Worm (Caenorhabditis elegans) whole organism, dauer: ENCODE results near the gene srbc-20.
"Not testable (repeated sequence)": the region's sequence is repeated elsewhere in the genome, so short reads cannot be mapped to it uniquely, and the experiment has no call there.

Experiments
- unc-62 ChIP-seq: sonication (generic microtip); optimal IDR thresholded peaks from 2 replicates; lab custom pipeline; 2017; ENCODE audit warnings: missing biosample characterization, missing genetic modification reagents, missing genetic modification characterization

srbc-20 gene

ce11 chrV:2134340-2134739 lies 12.6 kb upstream of the srbc-20 start:
- TF ChIP-seq unc-62 (GFP tag; lab: Kevin White, UChicago), result no peak

- no peak for TF ChIP-seq unc-62 (GFP tag; lab: Kevin White, UChicago)
Observed at ce11 chrV:2135323-2135722, 11.6 kb upstream of the srbc-20 start.

- TF ChIP-seq unc-62 (GFP tag; lab: Kevin White, UChicago), result no peak
Observed at ce11 chrV:2137010-2137409, 9.9 kb upstream of the srbc-20 start.

- no peak for TF ChIP-seq unc-62 (GFP tag; lab: Kevin White, UChicago)
Observed at ce11 chrV:2138287-2138686, 8.6 kb upstream of the srbc-20 start.

- no peak for TF ChIP-seq unc-62 (GFP tag; lab: Kevin White, UChicago)
Observed at ce11 chrV:2139918-2140317, 7.0 kb upstream of the srbc-20 start, which contains the start of gene F22F7.7. F22F7.7 (minus strand) TSS chrV:2140042.

- not testable (repeated sequence) for TF ChIP-seq unc-62 (GFP tag; lab: Kevin White, UChicago)
Observed at ce11 chrV:2144408-2144807, 2.5 kb upstream of the srbc-20 start, which contains the start of gene F22F7.12. F22F7.12 (minus strand) TSS chrV:2144508.

- no peak for TF ChIP-seq unc-62 (GFP tag; lab: Kevin White, UChicago)
Observed at ce11 chrV:2146044-2146443, 851 bp upstream of the srbc-20 start, which contains the start of gene str-52. str-52 (minus strand) TSS chrV:2146144.

ce11 chrV:2149432-2149831 lies 2.5 kb downstream of the srbc-20 start, which contains the start of gene C45H4.21:
C45H4.21 (minus strand) TSS chrV:2149532.
- TF ChIP-seq unc-62 (GFP tag; lab: Kevin White, UChicago), result no peak

- no peak for TF ChIP-seq unc-62 (GFP tag; lab: Kevin White, UChicago)
Observed at ce11 chrV:2150876-2151275, 4.0 kb downstream of the srbc-20 start, which contains the start of gene C45H4.13. C45H4.13 (minus strand) TSS chrV:2150976.

- no peak for TF ChIP-seq unc-62 (GFP tag; lab: Kevin White, UChicago)
Observed at ce11 chrV:2151458-2151857, 4.6 kb downstream of the srbc-20 start, which contains the start of gene srbc-24. srbc-24 (plus strand) TSS chrV:2151758.

ce11 chrV:2153274-2153673 lies 6.4 kb downstream of the srbc-20 start, which contains the start of gene srbc-23:
srbc-23 (plus strand) TSS chrV:2153574.
- TF ChIP-seq unc-62 (GFP tag; lab: Kevin White, UChicago), result no peak

- TF ChIP-seq unc-62 (GFP tag; lab: Kevin White, UChicago), result no peak
Observed at ce11 chrV:2155232-2155631, 8.3 kb downstream of the srbc-20 start, which contains the start of gene srbc-21. srbc-21 (plus strand) TSS chrV:2155532.

- TF ChIP-seq unc-62 (GFP tag; lab: Kevin White, UChicago), result no peak
Observed at ce11 chrV:2156830-2157229, 9.9 kb downstream of the srbc-20 start, which contains the start of gene srbc-22. srbc-22 (plus strand) TSS chrV:2157130.

ce11 chrV:2159331-2159730 lies 12.4 kb downstream of the srbc-20 start, which contains the start of gene C45H4.14:
C45H4.14 (minus strand) TSS chrV:2159431.
- no peak for TF ChIP-seq unc-62 (GFP tag; lab: Kevin White, UChicago)

- no peak for TF ChIP-seq unc-62 (GFP tag; lab: Kevin White, UChicago)
Observed at ce11 chrV:2163735-2164134, 16.8 kb downstream of the srbc-20 start, which contains the start of gene str-255. str-255 (minus strand) TSS chrV:2163835.

- no peak for TF ChIP-seq unc-62 (GFP tag; lab: Kevin White, UChicago)
Observed at ce11 chrV:2166679-2167078, 19.8 kb downstream of the srbc-20 start, which contains the start of gene srbc-19. srbc-19 (minus strand) TSS chrV:2166779.

ce11 chrV:2174465-2174864 lies 27.6 kb downstream of the srbc-20 start:
- no peak for TF ChIP-seq unc-62 (GFP tag; lab: Kevin White, UChicago)
